Worm (Caenorhabditis elegans): ENCODE measurements around the gene npr-40.

DNA sequence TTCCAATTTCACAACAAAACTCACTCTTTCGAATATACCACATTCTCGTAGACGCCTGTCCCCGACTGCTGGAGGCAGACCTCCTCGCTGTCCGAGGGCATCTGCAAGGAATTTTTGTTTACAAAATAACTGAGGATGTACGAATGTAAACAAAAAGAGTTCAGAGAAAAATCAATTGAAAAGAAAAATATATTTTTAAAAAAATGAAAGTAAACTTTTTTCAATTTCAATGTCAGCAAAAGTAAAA, 27.5 kb downstream of the npr-40 start, which contains the start of gene mrp-5:
- TF ChIP-seq W03F9.2 (tag; optimal IDR thresholded peaks at IDR 0.05) (no peak), him-1 (tag; optimal IDR thresholded peaks at IDR 0.05) (no peak)
